Worm (Caenorhabditis elegans) whole organism, L3 larva: ENCODE results near the gene Y7A5A.2.

Source experiments
- R02D3.7 ChIP-seq: fragments of 150-350 bp; optimal IDR thresholded peaks from 2 replicates; lab custom pipeline; 2014; ENCODE audit warnings: missing biosample characterization, missing genetic modification characterization
- ZK546.5 ChIP-seq: sonication (generic microtip); optimal IDR thresholded peaks from 2 replicates; lab custom pipeline; 2017; ENCODE audit warnings: missing biosample characterization, missing genetic modification characterization
- aly-2 ChIP-seq: fragments of 150-350 bp; optimal IDR thresholded peaks from 2 replicates; lab custom pipeline; 2014; ENCODE audit warnings: missing biosample characterization, missing genetic modification characterization
- ama-1 ChIP-seq: fragments of 150-350 bp; optimal IDR thresholded peaks from 2 replicates; lab custom pipeline; 2018
- ceh-16 ChIP-seq: sonication (generic microtip); optimal IDR thresholded peaks from 2 replicates; lab custom pipeline; 2017; ENCODE audit warnings: missing biosample characterization, missing genetic modification characterization
- ceh-28 ChIP-seq: fragments of 150-350 bp; optimal IDR thresholded peaks from 2 replicates; lab custom pipeline; 2014; ENCODE audit warnings: missing biosample characterization, missing genetic modification reagents, missing genetic modification characterization
- ceh-82 ChIP-seq: fragments of 150-350 bp; optimal IDR thresholded peaks from 2 replicates; lab custom pipeline; 2014; ENCODE audit warnings: missing biosample characterization, missing genetic modification characterization
- ceh-9 ChIP-seq: sonication (generic microtip); optimal IDR thresholded peaks from 2 replicates; lab custom pipeline; 2018; ENCODE audit warnings: missing biosample characterization, missing genetic modification characterization
- daf-12 ChIP-seq: fragments of 150-350 bp; optimal IDR thresholded peaks from 2 replicates; lab custom pipeline; 2014; ENCODE audit warnings: missing biosample characterization, missing genetic modification reagents, missing genetic modification characterization
- egl-27 ChIP-seq: sonication (generic microtip); optimal IDR thresholded peaks from 4 replicates; lab custom pipeline; 2017; ENCODE audit warnings: missing biosample characterization, missing genetic modification reagents, missing genetic modification characterization
- egl-5 ChIP-seq: fragments of 150-350 bp; optimal IDR thresholded peaks from 2 replicates; lab custom pipeline; 2017; ENCODE audit warnings: missing biosample characterization, missing genetic modification reagents, missing genetic modification characterization, inconsistent platforms
- elt-1 ChIP-seq: fragments of 150-350 bp; optimal IDR thresholded peaks from 2 replicates; lab custom pipeline; 2014; ENCODE audit warnings: missing biosample characterization, missing genetic modification characterization
- elt-2 ChIP-seq: sonication (generic microtip); optimal IDR thresholded peaks from 2 replicates; lab custom pipeline; 2016; ENCODE audit warnings: missing genetic modification reagents, mild to moderate bottlenecking, missing genetic modification characterization, missing compliant biosample characterization
- elt-3 ChIP-seq, 3 experiments: fragments of 150-350 bp in 1 of 3; sonication (generic microtip) in 2 of 3; optimal IDR thresholded peaks; 2 replicates in 2 of 3; 4 replicates in 1 of 3; lab custom pipeline; 2014 to 2017; ENCODE audit warnings: missing biosample characterization in 3 of 3, missing genetic modification characterization in 3 of 3
- eor-1 ChIP-seq, 2 experiments: fragments of 150-350 bp; optimal IDR thresholded peaks; 2 replicates each; lab custom pipeline; 2014 to 2018; ENCODE audit warnings: missing biosample characterization in 2 of 2, missing genetic modification characterization in 2 of 2
- fkh-10 ChIP-seq: sonication (generic microtip); optimal IDR thresholded peaks from 2 replicates; lab custom pipeline; 2017; ENCODE audit warnings: missing biosample characterization, missing genetic modification reagents, missing genetic modification characterization
- fkh-2 ChIP-seq: fragments of 150-350 bp; optimal IDR thresholded peaks from 2 replicates; lab custom pipeline; 2014; ENCODE audit warnings: missing biosample characterization, missing genetic modification reagents, missing genetic modification characterization
- fos-1 ChIP-seq: fragments of 150-350 bp; optimal IDR thresholded peaks from 2 replicates; lab custom pipeline; 2014; ENCODE audit warnings: missing biosample characterization, missing genetic modification characterization
- hmg-11 ChIP-seq: sonication (generic microtip); optimal IDR thresholded peaks from 2 replicates; lab custom pipeline; 2016; ENCODE audit warnings: missing genetic modification characterization, missing compliant biosample characterization
- jun-1 ChIP-seq: fragments of 150-350 bp; optimal IDR thresholded peaks from 2 replicates; lab custom pipeline; 2014; ENCODE audit warnings: missing biosample characterization, missing genetic modification reagents, missing genetic modification characterization
- lin-15B ChIP-seq: fragments of 150-350 bp; optimal IDR thresholded peaks from 2 replicates; lab custom pipeline; 2014; ENCODE audit warnings: missing biosample characterization, missing genetic modification characterization
- lin-39 ChIP-seq: fragments of 150-350 bp; optimal IDR thresholded peaks from 2 replicates; lab custom pipeline; 2018; ENCODE audit warnings: missing biosample characterization, missing genetic modification reagents, missing genetic modification characterization
- lsy-12 ChIP-seq: sonication (generic microtip); optimal IDR thresholded peaks from 2 replicates; lab custom pipeline; 2016; ENCODE audit warnings: mild to moderate bottlenecking, missing genetic modification characterization, missing compliant biosample characterization
- mdl-1 ChIP-seq: fragments of 150-350 bp; optimal IDR thresholded peaks from 2 replicates; lab custom pipeline; 2014; ENCODE audit warnings: missing biosample characterization, missing genetic modification characterization
- mml-1 ChIP-seq: fragments of 150-350 bp; sonication (generic microtip); optimal IDR thresholded peaks from 3 replicates; lab custom pipeline; 2014; ENCODE audit warnings: missing biosample characterization, missing genetic modification characterization
- nfya-1 ChIP-seq: sonication (generic microtip); optimal IDR thresholded peaks from 2 replicates; lab custom pipeline; 2017; ENCODE audit warnings: missing genetic modification characterization, mild to moderate bottlenecking, missing compliant biosample characterization, antibody characterized with exemption, moderate library complexity; ENCODE audit not compliant: insufficient read depth
- nhr-11 ChIP-seq: fragments of 150-350 bp; optimal IDR thresholded peaks from 2 replicates; lab custom pipeline; 2014; ENCODE audit warnings: missing biosample characterization, missing genetic modification characterization
- nhr-12 ChIP-seq: fragments of 150-350 bp; optimal IDR thresholded peaks from 2 replicates; lab custom pipeline; 2014; ENCODE audit warnings: missing biosample characterization, missing genetic modification characterization
- nhr-23 ChIP-seq: fragments of 150-350 bp; optimal IDR thresholded peaks from 2 replicates; lab custom pipeline; 2014; ENCODE audit warnings: missing biosample characterization, missing genetic modification reagents, missing genetic modification characterization
- nhr-237 ChIP-seq: fragments of 150-350 bp; optimal IDR thresholded peaks from 2 replicates; lab custom pipeline; 2014; ENCODE audit warnings: missing biosample characterization, missing genetic modification characterization
- nhr-25 ChIP-seq: sonication (generic microtip); optimal IDR thresholded peaks from 2 replicates; lab custom pipeline; 2017; ENCODE audit warnings: missing biosample characterization, missing genetic modification characterization
- nhr-28 ChIP-seq: fragments of 150-350 bp; optimal IDR thresholded peaks from 2 replicates; lab custom pipeline; 2014; ENCODE audit warnings: missing biosample characterization, missing genetic modification characterization
- nhr-43 ChIP-seq: sonication (generic microtip); optimal IDR thresholded peaks from 2 replicates; lab custom pipeline; 2016; ENCODE audit warnings: mild to moderate bottlenecking, missing genetic modification characterization, missing compliant biosample characterization; ENCODE audit not compliant: poor library complexity, severe bottlenecking
- nhr-67 ChIP-seq: fragments of 150-350 bp; optimal IDR thresholded peaks from 2 replicates; lab custom pipeline; 2014; ENCODE audit warnings: missing biosample characterization, missing genetic modification characterization
- nhr-76 ChIP-seq: fragments of 150-350 bp; sonication (generic microtip); optimal IDR thresholded peaks from 5 replicates; lab custom pipeline; 2014; ENCODE audit warnings: missing biosample characterization, missing genetic modification characterization
- nhr-77 ChIP-seq: fragments of 150-350 bp; optimal IDR thresholded peaks from 2 replicates; lab custom pipeline; 2014; ENCODE audit warnings: missing biosample characterization, missing genetic modification characterization
- pha-4 ChIP-seq: fragments of 150-350 bp; optimal IDR thresholded peaks from 2 replicates; lab custom pipeline; 2014; ENCODE audit warnings: missing biosample characterization, missing genetic modification reagents, missing genetic modification characterization
- pqm-1 ChIP-seq: fragments of 150-350 bp; optimal IDR thresholded peaks from 2 replicates; lab custom pipeline; 2017; ENCODE audit warnings: missing biosample characterization, missing genetic modification characterization, inconsistent platforms
- sea-2 ChIP-seq: fragments of 150-350 bp; sonication (generic microtip); optimal IDR thresholded peaks from 4 replicates; lab custom pipeline; 2014; ENCODE audit warnings: missing biosample characterization, missing genetic modification reagents, missing genetic modification characterization
- skn-1 ChIP-seq: fragments of 150-350 bp; optimal IDR thresholded peaks from 2 replicates; lab custom pipeline; 2014; ENCODE audit warnings: missing biosample characterization, missing genetic modification characterization
- snpc-4 ChIP-seq: fragments of 150-350 bp; optimal IDR thresholded peaks from 2 replicates; lab custom pipeline; 2014; ENCODE audit warnings: missing biosample characterization, missing genetic modification characterization
- tbx-2 ChIP-seq: sonication (generic microtip); optimal IDR thresholded peaks from 2 replicates; lab custom pipeline; 2016; ENCODE audit warnings: mild to moderate bottlenecking, missing genetic modification characterization, missing compliant biosample characterization
- unc-39 ChIP-seq: sonication (generic microtip); optimal IDR thresholded peaks from 4 replicates; lab custom pipeline; 2017; ENCODE audit warnings: missing biosample characterization, missing genetic modification characterization
- unc-62 ChIP-seq: fragments of 150-350 bp; sonication (generic microtip); optimal IDR thresholded peaks from 4 replicates; lab custom pipeline; 2014; ENCODE audit warnings: missing biosample characterization, missing genetic modification reagents, missing genetic modification characterization
- zag-1 ChIP-seq: fragments of 150-350 bp; optimal IDR thresholded peaks from 2 replicates; lab custom pipeline; 2014; ENCODE audit warnings: missing biosample characterization, missing genetic modification characterization
- ztf-11 ChIP-seq: fragments of 150-350 bp; optimal IDR thresholded peaks from 2 replicates; lab custom pipeline; 2014; ENCODE audit warnings: missing biosample characterization, missing genetic modification characterization
- ztf-4 ChIP-seq: fragments of 150-350 bp; optimal IDR thresholded peaks from 2 replicates; lab custom pipeline; 2014; ENCODE audit warnings: missing biosample characterization, missing genetic modification characterization

The Y7A5A.2 gene

ce11 chrX:15782027-15782426 lies 9.5 kb upstream of the Y7A5A.2 start, which contains the start of gene Y7A5A.24:
Y7A5A.24 (minus strand) TSS chrX:15782127.
- no peak for TF ChIP-seq zag-1 (tag; lab: Kevin White, UChicago)
- TF ChIP-seq nhr-67 = no peak
- no peak for TF ChIP-seq skn-1 (tag; lab: Kevin White, UChicago)
- no peak for TF ChIP-seq nhr-11 (tag; lab: Kevin White, UChicago)
- no peak for TF ChIP-seq jun-1
- no peak for TF ChIP-seq nhr-77 (tag; lab: Kevin White, UChicago)
- no peak for TF ChIP-seq fkh-10 (GFP tag; lab: Kevin White, UChicago)
- TF ChIP-seq unc-39 = no peak
- TF ChIP-seq lin-15B = no peak
- no peak for TF ChIP-seq tbx-2 (tag; lab: Kevin White, UChicago)
- TF ChIP-seq eor-1 (tag; optimal IDR thresholded peaks at IDR 0.05; lab: Kevin White, UChicago) = no peak
- no peak for TF ChIP-seq ztf-11 (tag; lab: Kevin White, UChicago)
- no peak for TF ChIP-seq nhr-43
- TF ChIP-seq aly-2 = no peak
- TF ChIP-seq hmg-11 (tag; lab: Kevin White, UChicago) = no peak
- TF ChIP-seq ceh-9 (tag; lab: Kevin White, UChicago) = no peak
- TF ChIP-seq, all 47 proteins: peak for 0

- TF ChIP-seq nfya-1 (tag; lab: Kevin White, UChicago) = peak; percentile 53
- TF ChIP-seq elt-2 (tag; lab: Kevin White, UChicago) = peak; percentile 98
- TF ChIP-seq hmg-11 (tag; lab: Kevin White, UChicago) = no peak
- no peak for TF ChIP-seq ZK546.5 (tag; lab: Kevin White, UChicago)
- TF ChIP-seq ceh-28 (tag; lab: Kevin White, UChicago) = no peak
- no peak for TF ChIP-seq ceh-82
- TF ChIP-seq ztf-11 (tag; lab: Kevin White, UChicago) = no peak
- TF ChIP-seq nhr-25 (tag; lab: Kevin White, UChicago) = no peak
- no peak for TF ChIP-seq aly-2
- no peak for TF ChIP-seq elt-3 (tag; optimal IDR thresholded peaks at IDR 0.05; lab: Kevin White, UChicago)
- TF ChIP-seq sea-2 (GFP tag; lab: Kevin White, UChicago) = no peak
- TF ChIP-seq ama-1 (lab: Kevin White, UChicago) = no peak
- TF ChIP-seq nhr-76 (tag; lab: Kevin White, UChicago) = no peak
- TF ChIP-seq mml-1 (tag; lab: Kevin White, UChicago) = no peak
- TF ChIP-seq lsy-12 (tag; lab: Kevin White, UChicago) = no peak
- peak; percentile 8 for TF ChIP-seq fos-1 (tag; lab: Kevin White, UChicago)
- no peak for TF ChIP-seq nhr-237
- no peak for TF ChIP-seq lin-39 (tag; lab: Kevin White, UChicago)
- TF ChIP-seq unc-62 (GFP tag; lab: Kevin White, UChicago) = no peak
- TF ChIP-seq nhr-77 (tag; lab: Kevin White, UChicago) = no peak
- no peak for TF ChIP-seq eor-1 (tag; optimal IDR thresholded peaks at IDR 0.05; lab: Kevin White, UChicago)
- TF ChIP-seq ztf-4 (tag; lab: Kevin White, UChicago) = no peak
- TF ChIP-seq jun-1 = peak; percentile 87
- TF ChIP-seq egl-27 (tag; lab: Kevin White, UChicago) = no peak
- TF ChIP-seq egl-5 (tag; lab: Kevin White, UChicago) = no peak
- TF ChIP-seq R02D3.7 (tag; lab: Kevin White, UChicago) = no peak
- no peak for TF ChIP-seq ceh-9 (tag; lab: Kevin White, UChicago)
- TF ChIP-seq mdl-1 (tag; lab: Kevin White, UChicago) = no peak
- no peak for TF ChIP-seq ceh-16 (tag; lab: Kevin White, UChicago)
- TF ChIP-seq skn-1 (tag; lab: Kevin White, UChicago) = peak; percentile 63
- TF ChIP-seq daf-12 (tag; lab: Kevin White, UChicago) = no peak
- no peak for TF ChIP-seq fkh-2 (tag; lab: Kevin White, UChicago)
- TF ChIP-seq nhr-43 = no peak
- no peak for TF ChIP-seq nhr-67
- no peak for TF ChIP-seq zag-1 (tag; lab: Kevin White, UChicago)
- no peak for TF ChIP-seq fkh-10 (GFP tag; lab: Kevin White, UChicago)
- no peak for TF ChIP-seq unc-39
- no peak for TF ChIP-seq nhr-28 (tag; lab: Kevin White, UChicago)
- TF ChIP-seq pqm-1 (tag; lab: Kevin White, UChicago) = peak; percentile 95
- TF ChIP-seq nhr-23 (tag; lab: Kevin White, UChicago) = no peak
- no peak for TF ChIP-seq elt-1 (tag; lab: Kevin White, UChicago)
- peak; percentile 33 for TF ChIP-seq snpc-4 (tag; lab: Kevin White, UChicago)
- TF ChIP-seq nhr-12 (tag; lab: Kevin White, UChicago) = no peak
- no peak for TF ChIP-seq tbx-2 (tag; lab: Kevin White, UChicago)
- no peak for TF ChIP-seq nhr-11 (tag; lab: Kevin White, UChicago)
- peak; percentile 55 for TF ChIP-seq pha-4
- no peak for TF ChIP-seq lin-15B
- TF ChIP-seq, all 47 proteins: peak for 8
These were observed 7.0 kb upstream of the Y7A5A.2 start for ce11 chrX:15779503-15779902.
